Worm (Caenorhabditis elegans): Measurements from ENCODE around the gene H20J04.6.

The H20J04.6 gene

DNA sequence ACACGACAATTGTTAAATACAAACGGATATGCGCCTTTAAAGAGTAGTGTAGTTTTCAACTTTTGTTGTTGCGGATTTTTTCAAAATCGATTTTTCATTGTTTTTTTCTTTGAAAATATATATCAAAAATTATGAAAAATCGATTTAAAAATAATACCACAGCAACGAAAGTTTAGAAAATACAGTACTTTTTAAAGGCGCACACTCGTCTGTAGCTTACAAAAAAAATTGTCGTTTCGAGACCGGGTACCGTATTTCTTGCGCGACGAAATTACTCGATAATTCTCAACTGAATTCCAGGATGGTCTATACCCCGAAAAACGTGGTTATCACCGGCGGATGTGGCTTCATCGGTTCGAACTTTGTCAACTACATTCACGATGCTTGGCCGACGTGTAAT is 28.3 kb upstream of the H20J04.6 start, which contains the start of gene rml-4:
Gene rml-4, plus strand, starts transcription at position 301 of the 400 bp plus-strand sequence.
- no peak for TF ChIP-seq drap-1 (GFP tag; optimal IDR thresholded peaks at IDR 0.05)
- no peak for TF ChIP-seq mep-1 (tag; optimal IDR thresholded peaks at IDR 0.05)
- no peak for TF ChIP-seq bed-3 (GFP tag; optimal IDR thresholded peaks at IDR 0.05)
- no peak for TF ChIP-seq elt-1 (tag; optimal IDR thresholded peaks at IDR 0.05; ENCODE audit: borderline replicate concordance, insufficient read depth)
- TF ChIP-seq lin-13 (tag; optimal IDR thresholded peaks at IDR 0.05), result no peak
- TF ChIP-seq snpc-4 (tag; optimal IDR thresholded peaks at IDR 0.05), result no peak
- TF ChIP-seq lsy-2 (tag; optimal IDR thresholded peaks at IDR 0.05), result no peak
- TF ChIP-seq ces-1 (GFP tag; optimal IDR thresholded peaks at IDR 0.05), result no peak
- TF ChIP-seq flh-1 (GFP tag; optimal IDR thresholded peaks at IDR 0.05), result no peak
- TF ChIP-seq mls-2 (tag; optimal IDR thresholded peaks at IDR 0.05), result no peak
- no peak for TF ChIP-seq mab-5 (tag; optimal IDR thresholded peaks at IDR 0.05)
- no peak for TF ChIP-seq unc-120 (tag; optimal IDR thresholded peaks at IDR 0.05; ENCODE audit: poor library complexity, severe bottlenecking)
- no peak for TF ChIP-seq nhr-76 (tag; optimal IDR thresholded peaks at IDR 0.05)
- no peak for TF ChIP-seq elt-3 (tag; optimal IDR thresholded peaks at IDR 0.05)
- TF ChIP-seq ceh-39 (tag; optimal IDR thresholded peaks at IDR 0.05), result no peak

DNA sequence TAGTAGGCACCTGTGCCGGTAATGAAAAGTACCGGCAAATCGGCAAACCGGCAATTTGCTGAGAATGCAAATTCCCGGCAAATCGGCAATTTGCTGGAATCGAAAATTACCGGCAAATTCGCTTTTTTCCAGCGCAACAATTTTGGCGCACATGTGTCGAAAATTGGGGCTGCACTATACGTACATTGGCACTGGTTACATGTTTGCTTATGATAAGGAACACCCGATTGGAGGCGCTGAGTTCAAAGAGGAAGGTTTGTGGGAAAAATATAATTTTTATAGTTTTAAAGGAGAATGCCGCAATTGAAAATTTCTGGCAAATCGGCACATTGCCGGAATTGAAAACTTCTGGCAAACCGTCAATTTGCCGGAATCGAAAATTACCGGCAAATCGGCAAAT is 25.8 kb upstream of the H20J04.6 start:
- TF ChIP-seq ceh-83 (GFP tag; optimal IDR thresholded peaks at IDR 0.05), result no peak
- no peak for TF ChIP-seq lin-13 (tag; optimal IDR thresholded peaks at IDR 0.05)

DNA sequence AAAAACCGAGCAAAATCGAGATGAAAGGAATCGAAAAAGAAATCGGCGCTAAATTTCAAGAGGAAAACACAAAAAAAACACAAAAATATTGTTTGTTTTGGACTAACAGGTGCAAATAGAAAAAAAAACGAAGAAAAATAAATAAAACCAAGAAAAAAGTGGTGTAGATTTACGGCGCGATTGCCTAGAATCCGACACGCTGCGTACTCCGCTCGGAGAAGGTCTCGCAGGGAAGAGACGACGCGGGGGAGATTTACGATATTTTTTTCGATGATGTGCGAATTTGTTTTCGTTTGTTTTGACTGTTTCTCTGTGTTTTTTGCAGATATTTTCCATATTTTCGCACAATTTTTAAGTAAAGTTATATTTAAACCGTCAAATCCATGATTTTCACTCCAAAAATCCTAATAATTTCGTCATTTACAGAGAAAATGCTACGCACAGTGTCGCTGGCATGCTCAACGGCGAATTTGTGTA is 23.8 kb upstream of the H20J04.6 start, which contains the start of gene sco-1:
Gene sco-1, plus strand, starts transcription at position 427 of the 477 bp plus-strand sequence.
- TF ChIP-seq ces-1 (GFP tag; optimal IDR thresholded peaks at IDR 0.05) (peak; percentile 72), drap-1 (GFP tag; optimal IDR thresholded peaks at IDR 0.05) (peak; percentile 58), unc-120 (tag; optimal IDR thresholded peaks at IDR 0.05; ENCODE audit: poor library complexity, severe bottlenecking) (peak; percentile 28), nhr-237 (tag; optimal IDR thresholded peaks at IDR 0.05) (peak; percentile 89), ceh-43 (GFP tag; optimal IDR thresholded peaks at IDR 0.05) (no peak), mep-1 (tag; optimal IDR thresholded peaks at IDR 0.05) (peak; percentile 86), hlh-1 (tag; optimal IDR thresholded peaks at IDR 0.05) (peak; percentile 66), lsy-2 (tag; optimal IDR thresholded peaks at IDR 0.05) (peak; percentile 83), snpc-4 (tag; optimal IDR thresholded peaks at IDR 0.05) (no peak), elt-3 (tag; optimal IDR thresholded peaks at IDR 0.05) (no peak), lin-13 (tag; optimal IDR thresholded peaks at IDR 0.05) (peak; percentile 91), pha-4 (tag; optimal IDR thresholded peaks at IDR 0.05) (peak; percentile 81), nhr-2 (tag; optimal IDR thresholded peaks at IDR 0.05) (no peak), ceh-39 (tag; optimal IDR thresholded peaks at IDR 0.05) (peak; percentile 68), unc-62 (GFP tag; optimal IDR thresholded peaks at IDR 0.05) (peak; percentile 52), sem-2 (GFP tag; optimal IDR thresholded peaks at IDR 0.05) (no peak), elt-1 (tag; optimal IDR thresholded peaks at IDR 0.05; ENCODE audit: borderline replicate concordance, insufficient read depth) (peak; percentile 40), mls-2 (tag; optimal IDR thresholded peaks at IDR 0.05) (peak; percentile 68), tbx-8 (GFP tag; optimal IDR thresholded peaks at IDR 0.05) (no peak), nhr-12 (tag; optimal IDR thresholded peaks at IDR 0.05) (no peak), blmp-1 (tag; optimal IDR thresholded peaks at IDR 0.05) (no peak), lin-32 (GFP tag; optimal IDR thresholded peaks at IDR 0.05) (no peak), sptf-1 (tag; optimal IDR thresholded peaks at IDR 0.05) (peak; percentile 71), M03D4.4 (tag; optimal IDR thresholded peaks at IDR 0.05) (no peak)

DNA sequence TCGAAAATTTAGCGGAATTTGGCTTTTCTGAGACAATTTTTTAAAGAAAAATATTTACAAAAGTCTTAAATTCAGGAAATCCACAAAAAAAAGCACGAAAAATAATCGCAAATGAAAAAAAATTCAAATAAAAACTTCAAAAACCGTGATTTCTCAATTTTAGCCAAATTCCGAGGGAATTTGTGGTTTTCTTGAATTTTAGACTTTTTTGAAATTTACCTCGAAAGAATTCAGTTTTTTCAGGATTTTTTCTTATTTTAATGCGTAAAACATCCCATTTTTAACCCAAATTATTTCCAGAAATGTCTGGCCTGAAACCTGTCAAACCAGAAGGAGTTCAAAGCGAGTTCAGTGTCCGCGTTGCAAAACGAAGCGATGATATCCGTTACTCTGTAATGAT is 21.7 kb upstream of the H20J04.6 start, which contains the start of gene gtf-2F1:
Gene gtf-2F1, plus strand, starts transcription at position 301 of the 400 bp plus-strand sequence.
- TF ChIP-seq ces-1 (GFP tag; optimal IDR thresholded peaks at IDR 0.05) (no peak), zip-8 (tag; optimal IDR thresholded peaks at IDR 0.05) (no peak), elt-3 (tag; optimal IDR thresholded peaks at IDR 0.05) (no peak), flh-1 (GFP tag; optimal IDR thresholded peaks at IDR 0.05) (no peak), lin-32 (GFP tag; optimal IDR thresholded peaks at IDR 0.05) (no peak), nhr-76 (tag; optimal IDR thresholded peaks at IDR 0.05) (no peak), mep-1 (tag; optimal IDR thresholded peaks at IDR 0.05) (no peak), lsy-2 (tag; optimal IDR thresholded peaks at IDR 0.05) (no peak), unc-62 (GFP tag; optimal IDR thresholded peaks at IDR 0.05) (no peak), sem-2 (GFP tag; optimal IDR thresholded peaks at IDR 0.05) (no peak), drap-1 (GFP tag; optimal IDR thresholded peaks at IDR 0.05) (no peak), bed-3 (GFP tag; optimal IDR thresholded peaks at IDR 0.05) (no peak), snpc-4 (tag; optimal IDR thresholded peaks at IDR 0.05) (no peak), ceh-39 (tag; optimal IDR thresholded peaks at IDR 0.05) (no peak), cnd-1 (tag; optimal IDR thresholded peaks at IDR 0.05) (no peak), elt-1 (tag; optimal IDR thresholded peaks at IDR 0.05; ENCODE audit: borderline replicate concordance, insufficient read depth) (no peak), ceh-83 (GFP tag; optimal IDR thresholded peaks at IDR 0.05) (no peak), pha-4 (tag; optimal IDR thresholded peaks at IDR 0.05) (no peak), hlh-1 (tag; optimal IDR thresholded peaks at IDR 0.05) (no peak)

Data from whole organism, mixed stage, embryonic.